Worm (Caenorhabditis elegans) whole organism, mixed stage, embryonic: ENCODE results near the gene oac-38.

ENCODE experiments used
- M03D4.4 ChIP-seq: sonication (generic microtip); optimal IDR thresholded peaks from 2 replicates; lab custom pipeline; 2017; ENCODE audit warnings: mild to moderate bottlenecking, missing genetic modification characterization, missing compliant biosample characterization
- bed-3 ChIP-seq: fragments of 200-800 bp; sonication (Bioruptor generic); optimal IDR thresholded peaks from 3 replicates; lab custom pipeline; 2018; ENCODE audit warnings: mild to moderate bottlenecking, missing genetic modification characterization, moderate library complexity, missing compliant biosample characterization
- blmp-1 ChIP-seq: fragments of 150-350 bp; optimal IDR thresholded peaks from 2 replicates; lab custom pipeline; 2014; ENCODE audit warnings: missing biosample characterization, missing genetic modification characterization
- ceh-39 ChIP-seq: fragments of 150-350 bp; optimal IDR thresholded peaks from 2 replicates; lab custom pipeline; 2014; ENCODE audit warnings: missing biosample characterization, missing genetic modification characterization
- ceh-43 ChIP-seq: fragments of 200-800 bp; sonication (Bioruptor generic); optimal IDR thresholded peaks from 2 replicates; lab custom pipeline; 2018; ENCODE audit warnings: mild to moderate bottlenecking, missing genetic modification characterization, moderate library complexity, missing compliant biosample characterization
- cnd-1 ChIP-seq: fragments of 200-800 bp; sonication (Bioruptor generic); optimal IDR thresholded peaks from 2 replicates; lab custom pipeline; 2018; ENCODE audit warnings: mild to moderate bottlenecking, missing genetic modification characterization, missing compliant biosample characterization
- drap-1 ChIP-seq: fragments of 200-800 bp; sonication (Bioruptor generic); optimal IDR thresholded peaks from 3 replicates; lab custom pipeline; 2018; ENCODE audit warnings: mild to moderate bottlenecking, missing genetic modification characterization, missing compliant biosample characterization
- elt-1 ChIP-seq: sonication (generic microtip); optimal IDR thresholded peaks from 2 replicates; lab custom pipeline; 2017; ENCODE audit warnings: missing genetic modification characterization, mild to moderate bottlenecking, missing compliant biosample characterization, antibody characterized with exemption, moderate library complexity, borderline replicate concordance; ENCODE audit not compliant: insufficient read depth
- elt-3 ChIP-seq: fragments of 150-350 bp; optimal IDR thresholded peaks from 2 replicates; lab custom pipeline; 2014; ENCODE audit warnings: missing biosample characterization, missing genetic modification characterization
- flh-1 ChIP-seq: fragments of 200-800 bp; sonication (Bioruptor generic); optimal IDR thresholded peaks from 2 replicates; lab custom pipeline; 2018; ENCODE audit warnings: mild to moderate bottlenecking, missing genetic modification characterization, moderate library complexity, missing compliant biosample characterization
- ham-2 ChIP-seq: fragments of 200-800 bp; sonication (Bioruptor generic); optimal IDR thresholded peaks from 2 replicates; lab custom pipeline; 2018; ENCODE audit warnings: mild to moderate bottlenecking, missing genetic modification characterization, missing compliant biosample characterization
- hlh-1 ChIP-seq: fragments of 150-350 bp; optimal IDR thresholded peaks from 2 replicates; lab custom pipeline; 2014; ENCODE audit warnings: missing biosample characterization, missing genetic modification reagents, missing genetic modification characterization
- lin-13 ChIP-seq: fragments of 150-350 bp; optimal IDR thresholded peaks from 2 replicates; lab custom pipeline; 2014; ENCODE audit warnings: missing biosample characterization, missing genetic modification characterization
- lin-32 ChIP-seq: fragments of 200-800 bp; sonication (Bioruptor generic); optimal IDR thresholded peaks from 2 replicates; lab custom pipeline; 2018; ENCODE audit warnings: mild to moderate bottlenecking, missing genetic modification characterization, missing compliant biosample characterization
- lsy-2 ChIP-seq: fragments of 150-350 bp; optimal IDR thresholded peaks from 2 replicates; lab custom pipeline; 2014; ENCODE audit warnings: missing biosample characterization, missing genetic modification characterization
- mab-5 ChIP-seq: fragments of 150-350 bp; optimal IDR thresholded peaks from 2 replicates; lab custom pipeline; 2014; ENCODE audit warnings: missing biosample characterization, missing genetic modification characterization
- mep-1 ChIP-seq: fragments of 150-350 bp; optimal IDR thresholded peaks from 2 replicates; lab custom pipeline; 2017; ENCODE audit warnings: missing biosample characterization, missing genetic modification reagents, missing genetic modification characterization, inconsistent platforms
- mls-2 ChIP-seq: sonication (generic microtip); optimal IDR thresholded peaks from 2 replicates; lab custom pipeline; 2016; ENCODE audit warnings: mild to moderate bottlenecking, missing genetic modification characterization, moderate library complexity, missing compliant biosample characterization
- nhr-12 ChIP-seq: fragments of 150-350 bp; optimal IDR thresholded peaks from 2 replicates; lab custom pipeline; 2014; ENCODE audit warnings: missing biosample characterization, missing genetic modification characterization
- nhr-2 ChIP-seq: fragments of 150-350 bp; optimal IDR thresholded peaks from 2 replicates; lab custom pipeline; 2014; ENCODE audit warnings: missing biosample characterization, missing genetic modification characterization
- nhr-237 ChIP-seq: fragments of 150-350 bp; optimal IDR thresholded peaks from 2 replicates; lab custom pipeline; 2014; ENCODE audit warnings: missing biosample characterization, missing genetic modification characterization
- nhr-28 ChIP-seq: fragments of 150-350 bp; optimal IDR thresholded peaks from 2 replicates; lab custom pipeline; 2014; ENCODE audit warnings: missing biosample characterization, missing genetic modification characterization
- nhr-76 ChIP-seq: sonication (generic microtip); optimal IDR thresholded peaks from 2 replicates; lab custom pipeline; 2017; ENCODE audit warnings: missing biosample characterization, missing genetic modification characterization
- sem-2 ChIP-seq: fragments of 200-800 bp; sonication (Bioruptor generic); optimal IDR thresholded peaks from 2 replicates; lab custom pipeline; 2018; ENCODE audit warnings: mild to moderate bottlenecking, missing genetic modification characterization, missing compliant biosample characterization
- snpc-4 ChIP-seq: fragments of 150-350 bp; optimal IDR thresholded peaks from 2 replicates; lab custom pipeline; 2014; ENCODE audit warnings: missing biosample characterization, missing genetic modification characterization
- sptf-1 ChIP-seq: sonication (generic microtip); optimal IDR thresholded peaks from 2 replicates; lab custom pipeline; 2017; ENCODE audit warnings: mild to moderate bottlenecking, missing genetic modification characterization, moderate library complexity, missing compliant biosample characterization
- tbx-8 ChIP-seq: fragments of 200-800 bp; sonication (Bioruptor generic); optimal IDR thresholded peaks from 2 replicates; lab custom pipeline; 2018; ENCODE audit warnings: mild to moderate bottlenecking, missing genetic modification characterization, moderate library complexity, missing compliant biosample characterization
- unc-120 ChIP-seq: sonication (generic microtip); optimal IDR thresholded peaks from 2 replicates; lab custom pipeline; 2017; ENCODE audit warnings: missing genetic modification characterization, missing compliant biosample characterization; ENCODE audit not compliant: poor library complexity, severe bottlenecking
- unc-39 ChIP-seq: fragments of 150-350 bp; optimal IDR thresholded peaks from 2 replicates; lab custom pipeline; 2014; ENCODE audit warnings: missing biosample characterization, missing genetic modification characterization
- unc-62 ChIP-seq: fragments of 150-350 bp; optimal IDR thresholded peaks from 2 replicates; lab custom pipeline; 2014; ENCODE audit warnings: missing biosample characterization, missing genetic modification reagents, missing genetic modification characterization
- zip-8 ChIP-seq: fragments of 150-350 bp; optimal IDR thresholded peaks from 2 replicates; lab custom pipeline; 2014; ENCODE audit warnings: missing biosample characterization, missing genetic modification characterization
- ztf-11 ChIP-seq: fragments of 150-350 bp; optimal IDR thresholded peaks from 2 replicates; lab custom pipeline; 2014; ENCODE audit warnings: missing biosample characterization, missing genetic modification characterization

Gene oac-38

ce11 chrIV:14153261-14153660 lies at the start of gene oac-38:
Gene oac-38, minus strand, starts transcription at chrIV:14153361.
- TF ChIP-seq lin-32 (GFP tag; lab: Kevin White, UChicago), result no peak
- TF ChIP-seq hlh-1 (tag; lab: Kevin White, UChicago), result no peak
- no peak for TF ChIP-seq M03D4.4 (tag; lab: Kevin White, UChicago)
- no peak for TF ChIP-seq flh-1 (GFP tag; lab: Kevin White, UChicago)
- no peak for TF ChIP-seq mls-2 (tag; lab: Kevin White, UChicago)
- no peak for TF ChIP-seq ceh-43 (GFP tag; lab: Kevin White, UChicago)
- no peak for TF ChIP-seq nhr-237 (tag; lab: Kevin White, UChicago)
- no peak for TF ChIP-seq ham-2 (GFP tag; lab: Kevin White, UChicago)
- TF ChIP-seq snpc-4 (tag; lab: Kevin White, UChicago), result no peak
- no peak for TF ChIP-seq cnd-1 (tag; lab: Kevin White, UChicago)
- TF ChIP-seq zip-8, result no peak
- TF ChIP-seq mab-5 (tag; lab: Kevin White, UChicago), result no peak
- TF ChIP-seq ztf-11 (tag; lab: Kevin White, UChicago), result no peak
- no peak for TF ChIP-seq nhr-28 (tag; lab: Kevin White, UChicago)
- TF ChIP-seq unc-62 (GFP tag; lab: Kevin White, UChicago), result no peak
- no peak for TF ChIP-seq elt-1 (tag; lab: Kevin White, UChicago)
- no peak for TF ChIP-seq blmp-1 (tag; lab: Kevin White, UChicago)
- TF ChIP-seq nhr-2, result no peak
- no peak for TF ChIP-seq lsy-2 (tag; lab: Kevin White, UChicago)

DNA sequence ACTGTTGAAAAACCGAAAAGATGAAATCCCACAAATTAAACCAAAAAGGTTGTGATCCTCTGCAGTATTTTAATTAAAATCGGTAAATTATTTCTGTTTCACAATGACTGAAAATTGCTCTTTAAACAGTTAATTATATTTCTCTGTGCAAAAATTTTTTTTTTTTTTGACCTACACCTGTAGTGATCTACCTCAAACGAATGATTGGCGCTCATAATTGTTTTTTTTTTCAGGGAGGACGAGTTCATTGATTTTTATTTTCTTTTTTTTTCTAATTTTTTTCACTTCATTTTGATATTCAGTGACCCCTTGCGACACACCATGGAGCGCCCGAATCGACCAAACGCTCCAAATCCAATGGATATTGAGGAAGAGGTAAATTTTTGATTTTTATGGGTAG lies 43.0 kb upstream of the oac-38 start, which contains the start of gene F02H6.2:
F02H6.2 (plus strand) TSS at position 301 of the 400 bp plus-strand sequence.
- TF ChIP-seq elt-3 (tag; lab: Kevin White, UChicago) (no peak), nhr-76 (tag; lab: Kevin White, UChicago) (no peak), tbx-8 (no peak), ztf-11 (tag; lab: Kevin White, UChicago) (no peak), snpc-4 (tag; lab: Kevin White, UChicago) (no peak), ceh-43 (GFP tag; lab: Kevin White, UChicago) (no peak), mls-2 (tag; lab: Kevin White, UChicago) (no peak), nhr-2 (no peak)

- TF ChIP-seq cnd-1 (tag; lab: Kevin White, UChicago), result no peak
These were observed 41.2 kb upstream of the oac-38 start for ce11 chrIV:14194317-14194716.

DNA sequence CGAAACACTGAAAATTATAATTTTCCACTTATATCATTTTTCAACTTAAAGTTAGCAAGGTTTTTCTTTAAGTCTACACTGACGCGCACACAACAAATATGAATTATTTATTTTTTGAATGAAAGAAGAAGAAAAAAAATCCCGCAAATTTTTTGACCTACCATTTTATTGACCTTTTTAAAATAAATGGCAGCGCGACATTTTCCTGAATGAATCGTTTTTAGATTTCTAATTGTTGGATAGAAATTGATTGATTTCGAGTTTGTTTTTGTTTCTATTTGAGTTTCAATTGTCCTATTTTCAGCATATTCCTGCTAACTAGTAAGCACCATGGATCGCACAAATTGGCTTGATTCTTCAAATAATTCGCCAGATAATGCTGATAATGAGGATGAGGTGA lies 40.0 kb upstream of the oac-38 start, which contains the start of gene K01G12.3:
K01G12.3 (plus strand) TSS at position 301 of the 400 bp plus-strand sequence.
- TF ChIP-seq nhr-76 (tag; lab: Kevin White, UChicago) (no peak), mls-2 (tag; lab: Kevin White, UChicago) (no peak), lin-13 (tag; lab: Kevin White, UChicago) (no peak), M03D4.4 (tag; lab: Kevin White, UChicago) (no peak), unc-62 (GFP tag; lab: Kevin White, UChicago) (no peak), nhr-237 (tag; lab: Kevin White, UChicago) (no peak), lsy-2 (tag; lab: Kevin White, UChicago) (no peak), flh-1 (GFP tag; lab: Kevin White, UChicago) (no peak)

DNA sequence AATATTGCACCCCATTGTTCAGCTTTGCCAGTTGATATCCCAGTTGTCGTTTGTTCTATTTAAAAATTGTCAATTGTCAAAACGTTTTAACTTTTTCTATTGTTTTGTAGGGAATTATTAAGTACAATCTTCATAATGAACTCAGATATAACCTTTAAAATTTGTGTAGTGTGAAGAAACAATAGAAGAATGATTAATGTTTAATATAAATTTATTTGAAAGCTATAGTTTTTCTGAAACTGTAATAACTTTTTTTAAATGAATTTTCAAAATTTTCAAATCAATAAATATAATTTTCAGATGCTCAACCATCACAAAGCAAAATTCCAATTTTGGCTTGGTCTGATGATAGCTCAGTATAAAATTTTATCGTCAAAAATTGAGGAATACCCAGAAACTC lies 38.8 kb upstream of the oac-38 start, which contains the start of gene K01G12.22:
K01G12.22 (plus strand) TSS at position 301 of the 400 bp plus-strand sequence.
- TF ChIP-seq snpc-4 (tag; lab: Kevin White, UChicago), result no peak
- TF ChIP-seq nhr-2, result no peak
- TF ChIP-seq ceh-39 (tag; lab: Kevin White, UChicago), result no peak
- no peak for TF ChIP-seq elt-1 (tag; lab: Kevin White, UChicago)
- TF ChIP-seq zip-8, result no peak
- no peak for TF ChIP-seq sem-2 (GFP tag; lab: Kevin White, UChicago)

DNA sequence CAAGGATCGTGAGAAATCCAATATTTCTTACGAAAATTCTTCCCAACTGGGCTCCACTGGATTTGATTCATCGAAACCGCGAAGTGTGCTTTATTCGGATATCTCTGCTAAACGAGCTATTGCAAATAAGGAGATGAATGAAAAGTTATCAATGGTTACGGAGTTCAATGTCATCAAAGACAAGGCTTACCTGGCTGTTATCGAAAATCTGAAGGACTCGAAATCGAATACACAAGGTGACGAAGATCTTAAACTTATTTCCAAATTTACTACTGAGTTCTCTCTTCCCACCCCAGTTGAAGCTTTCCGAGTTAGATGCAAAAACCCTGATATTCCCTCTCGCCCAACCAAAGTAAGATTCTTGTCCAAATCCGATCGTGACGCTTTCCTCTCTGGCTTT lies 33.1 kb upstream of the oac-38 start:
- TF ChIP-seq sem-2 (GFP tag; lab: Kevin White, UChicago) (no peak), zip-8 (no peak), unc-120 (tag; lab: Kevin White, UChicago) (no peak), mep-1 (tag; lab: Kevin White, UChicago) (no peak), nhr-12 (tag; lab: Kevin White, UChicago) (no peak), bed-3 (no peak), sptf-1 (tag; lab: Kevin White, UChicago) (no peak), M03D4.4 (tag; lab: Kevin White, UChicago) (no peak), mab-5 (tag; lab: Kevin White, UChicago) (no peak), nhr-28 (tag; lab: Kevin White, UChicago) (no peak), lin-32 (GFP tag; lab: Kevin White, UChicago) (no peak), drap-1 (GFP tag; lab: Kevin White, UChicago) (no peak), hlh-1 (tag; lab: Kevin White, UChicago) (no peak), lsy-2 (tag; lab: Kevin White, UChicago) (no peak), flh-1 (GFP tag; lab: Kevin White, UChicago) (no peak), unc-39 (tag; lab: Kevin White, UChicago) (no peak)
